Worm (Caenorhabditis elegans): ENCODE data around the gene npr-22.

DNA sequence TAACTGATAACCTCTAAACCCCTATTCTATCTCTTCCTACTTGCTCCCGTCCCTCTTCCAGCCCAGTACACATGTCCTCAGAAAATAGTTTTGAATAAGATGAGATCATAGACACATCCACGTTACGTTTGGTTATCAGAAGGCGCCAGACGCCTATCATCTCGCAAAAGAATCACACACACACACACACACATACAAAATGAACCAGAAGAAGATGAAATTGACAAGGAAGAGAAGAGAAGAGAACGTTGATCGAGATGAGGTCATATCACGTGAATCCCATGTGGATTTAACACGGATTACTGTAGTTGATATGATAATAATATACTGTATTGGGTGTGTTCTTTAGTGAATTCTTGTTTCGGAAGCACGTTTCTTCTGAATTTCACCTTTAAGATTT, 33.2 kb upstream of the npr-22 start:
- TF ChIP-seq W03F9.2 (tag; optimal IDR thresholded peaks at IDR 0.05), result no peak
- no peak for TF ChIP-seq dao-5 (tag; optimal IDR thresholded peaks at IDR 0.05)
- TF ChIP-seq him-1 (tag; optimal IDR thresholded peaks at IDR 0.05), result no peak
